Worm (Caenorhabditis elegans): ENCODE measurements around the gene Y62E10A.19.

DNA sequence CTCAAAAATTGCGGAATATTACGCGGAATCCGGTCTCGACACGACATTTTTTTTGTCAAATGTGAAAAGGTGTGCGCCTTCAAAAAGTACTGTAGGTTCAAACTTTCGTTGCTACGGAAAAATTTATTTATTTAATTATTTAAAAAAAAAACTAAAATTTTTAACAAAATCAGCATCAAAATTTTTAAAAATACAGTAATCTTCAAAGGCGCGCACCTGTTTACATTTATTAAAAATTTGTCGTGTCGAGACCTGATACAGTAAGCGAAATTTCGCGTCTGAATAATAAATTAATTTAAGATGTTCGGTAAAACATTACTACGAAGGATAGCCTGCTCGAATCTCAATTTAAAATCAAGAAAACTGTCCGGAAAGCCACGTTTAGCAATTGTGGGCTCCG is 36.4 kb downstream of the Y62E10A.19 start, which contains the start of gene Y62E10A.6:
- no peak for TF ChIP-seq ama-1 (optimal IDR thresholded peaks at IDR 0.05)
- no peak for TF ChIP-seq tbx-11 (GFP tag; IDR thresholded peaks at IDR 0.05)
- no peak for TF ChIP-seq B0310.2 (tag; optimal IDR thresholded peaks at IDR 0.05)
- no peak for TF ChIP-seq ets-7 (tag; optimal IDR thresholded peaks at IDR 0.05)
- no peak for TF ChIP-seq F13C5.2 (tag; optimal IDR thresholded peaks at IDR 0.05)
- no peak for TF ChIP-seq flt-1 (GFP tag; IDR thresholded peaks at IDR 0.05)
- TF ChIP-seq scrt-1 (GFP tag; IDR thresholded peaks at IDR 0.05) = no peak
- TF ChIP-seq tbx-37 (GFP tag; conservative IDR thresholded peaks at IDR 0.05) = no peak
- TF ChIP-seq pes-1 (GFP tag; IDR thresholded peaks at IDR 0.05) = no peak
- no peak for TF ChIP-seq tra-4 (tag; optimal IDR thresholded peaks at IDR 0.05)
- no peak for TF ChIP-seq hmbx-1 (tag; optimal IDR thresholded peaks at IDR 0.05)
- no peak for TF ChIP-seq aly-1 (tag; optimal IDR thresholded peaks at IDR 0.05)
- no peak for TF ChIP-seq ceh-13 (GFP tag; optimal IDR thresholded peaks at IDR 0.05)

Data from whole organism, early embryonic.